Worm (Caenorhabditis elegans) whole organism, L3 larva: ENCODE measurements around the gene gex-5.
A peak's percentile ranks its signal among the peaks of the same experiment; 100 is the strongest.
"Not testable (repeated sequence)": the region's sequence is repeated elsewhere in the genome, so short reads cannot be mapped to it uniquely, and the experiment has no call there.

Experiments
- R02D3.7 ChIP-seq: fragments of 150-350 bp; optimal IDR thresholded peaks from 2 replicates; lab custom pipeline; 2014; ENCODE audit warnings: missing biosample characterization, missing genetic modification characterization
- ZK546.5 ChIP-seq: sonication (generic microtip); optimal IDR thresholded peaks from 2 replicates; lab custom pipeline; 2017; ENCODE audit warnings: missing biosample characterization, missing genetic modification characterization
- aly-2 ChIP-seq: fragments of 150-350 bp; optimal IDR thresholded peaks from 2 replicates; lab custom pipeline; 2014; ENCODE audit warnings: missing biosample characterization, missing genetic modification characterization
- ama-1 ChIP-seq: fragments of 150-350 bp; optimal IDR thresholded peaks from 2 replicates; lab custom pipeline; 2018
- ceh-16 ChIP-seq: sonication (generic microtip); optimal IDR thresholded peaks from 2 replicates; lab custom pipeline; 2017; ENCODE audit warnings: missing biosample characterization, missing genetic modification characterization
- ceh-28 ChIP-seq: fragments of 150-350 bp; optimal IDR thresholded peaks from 2 replicates; lab custom pipeline; 2014; ENCODE audit warnings: missing biosample characterization, missing genetic modification reagents, missing genetic modification characterization
- ceh-9 ChIP-seq: sonication (generic microtip); optimal IDR thresholded peaks from 2 replicates; lab custom pipeline; 2018; ENCODE audit warnings: missing biosample characterization, missing genetic modification characterization
- daf-12 ChIP-seq: fragments of 150-350 bp; optimal IDR thresholded peaks from 2 replicates; lab custom pipeline; 2014; ENCODE audit warnings: missing biosample characterization, missing genetic modification reagents, missing genetic modification characterization
- egl-5 ChIP-seq: fragments of 150-350 bp; optimal IDR thresholded peaks from 2 replicates; lab custom pipeline; 2017; ENCODE audit warnings: missing biosample characterization, missing genetic modification reagents, missing genetic modification characterization, inconsistent platforms
- elt-1 ChIP-seq: fragments of 150-350 bp; optimal IDR thresholded peaks from 2 replicates; lab custom pipeline; 2014; ENCODE audit warnings: missing biosample characterization, missing genetic modification characterization
- elt-2 ChIP-seq: sonication (generic microtip); optimal IDR thresholded peaks from 2 replicates; lab custom pipeline; 2016; ENCODE audit warnings: missing genetic modification reagents, mild to moderate bottlenecking, missing genetic modification characterization, missing compliant biosample characterization
- elt-3 ChIP-seq, 3 experiments: fragments of 150-350 bp in 1 of 3; sonication (generic microtip) in 2 of 3; optimal IDR thresholded peaks; 2 replicates in 2 of 3; 4 replicates in 1 of 3; lab custom pipeline; 2014 to 2017; ENCODE audit warnings: missing biosample characterization in 3 of 3, missing genetic modification characterization in 3 of 3
- hmg-11 ChIP-seq: sonication (generic microtip); optimal IDR thresholded peaks from 2 replicates; lab custom pipeline; 2016; ENCODE audit warnings: missing genetic modification characterization, missing compliant biosample characterization
- lin-15B ChIP-seq: fragments of 150-350 bp; optimal IDR thresholded peaks from 2 replicates; lab custom pipeline; 2014; ENCODE audit warnings: missing biosample characterization, missing genetic modification characterization
- lin-39 ChIP-seq: fragments of 150-350 bp; optimal IDR thresholded peaks from 2 replicates; lab custom pipeline; 2018; ENCODE audit warnings: missing biosample characterization, missing genetic modification reagents, missing genetic modification characterization
- lsy-12 ChIP-seq: sonication (generic microtip); optimal IDR thresholded peaks from 2 replicates; lab custom pipeline; 2016; ENCODE audit warnings: mild to moderate bottlenecking, missing genetic modification characterization, missing compliant biosample characterization
- mdl-1 ChIP-seq: fragments of 150-350 bp; optimal IDR thresholded peaks from 2 replicates; lab custom pipeline; 2014; ENCODE audit warnings: missing biosample characterization, missing genetic modification characterization
- mml-1 ChIP-seq: fragments of 150-350 bp; sonication (generic microtip); optimal IDR thresholded peaks from 3 replicates; lab custom pipeline; 2014; ENCODE audit warnings: missing biosample characterization, missing genetic modification characterization
- nfya-1 ChIP-seq: sonication (generic microtip); optimal IDR thresholded peaks from 2 replicates; lab custom pipeline; 2017; ENCODE audit warnings: missing genetic modification characterization, mild to moderate bottlenecking, missing compliant biosample characterization, antibody characterized with exemption, moderate library complexity; ENCODE audit not compliant: insufficient read depth
- nhr-11 ChIP-seq: fragments of 150-350 bp; optimal IDR thresholded peaks from 2 replicates; lab custom pipeline; 2014; ENCODE audit warnings: missing biosample characterization, missing genetic modification characterization
- nhr-12 ChIP-seq: fragments of 150-350 bp; optimal IDR thresholded peaks from 2 replicates; lab custom pipeline; 2014; ENCODE audit warnings: missing biosample characterization, missing genetic modification characterization
- nhr-23 ChIP-seq: fragments of 150-350 bp; optimal IDR thresholded peaks from 2 replicates; lab custom pipeline; 2014; ENCODE audit warnings: missing biosample characterization, missing genetic modification reagents, missing genetic modification characterization
- nhr-237 ChIP-seq: fragments of 150-350 bp; optimal IDR thresholded peaks from 2 replicates; lab custom pipeline; 2014; ENCODE audit warnings: missing biosample characterization, missing genetic modification characterization
- nhr-28 ChIP-seq: fragments of 150-350 bp; optimal IDR thresholded peaks from 2 replicates; lab custom pipeline; 2014; ENCODE audit warnings: missing biosample characterization, missing genetic modification characterization
- nhr-43 ChIP-seq: sonication (generic microtip); optimal IDR thresholded peaks from 2 replicates; lab custom pipeline; 2016; ENCODE audit warnings: mild to moderate bottlenecking, missing genetic modification characterization, missing compliant biosample characterization; ENCODE audit not compliant: poor library complexity, severe bottlenecking
- nhr-76 ChIP-seq: fragments of 150-350 bp; sonication (generic microtip); optimal IDR thresholded peaks from 5 replicates; lab custom pipeline; 2014; ENCODE audit warnings: missing biosample characterization, missing genetic modification characterization
- pha-4 ChIP-seq: fragments of 150-350 bp; optimal IDR thresholded peaks from 2 replicates; lab custom pipeline; 2014; ENCODE audit warnings: missing biosample characterization, missing genetic modification reagents, missing genetic modification characterization
- pqm-1 ChIP-seq: fragments of 150-350 bp; optimal IDR thresholded peaks from 2 replicates; lab custom pipeline; 2017; ENCODE audit warnings: missing biosample characterization, missing genetic modification characterization, inconsistent platforms
- sea-2 ChIP-seq: fragments of 150-350 bp; sonication (generic microtip); optimal IDR thresholded peaks from 4 replicates; lab custom pipeline; 2014; ENCODE audit warnings: missing biosample characterization, missing genetic modification reagents, missing genetic modification characterization
- tbx-2 ChIP-seq: sonication (generic microtip); optimal IDR thresholded peaks from 2 replicates; lab custom pipeline; 2016; ENCODE audit warnings: mild to moderate bottlenecking, missing genetic modification characterization, missing compliant biosample characterization
- unc-39 ChIP-seq: sonication (generic microtip); optimal IDR thresholded peaks from 4 replicates; lab custom pipeline; 2017; ENCODE audit warnings: missing biosample characterization, missing genetic modification characterization
- ztf-11 ChIP-seq: fragments of 150-350 bp; optimal IDR thresholded peaks from 2 replicates; lab custom pipeline; 2014; ENCODE audit warnings: missing biosample characterization, missing genetic modification characterization

The gex-5 gene

ce11 chrIII:4745934-4746333 lies 35.9 kb downstream of the gex-5 start, which contains the start of gene F17C8.6:
F17C8.6 (minus strand) TSS chrIII:4746034.
- TF ChIP-seq nhr-76 (tag; lab: Kevin White, UChicago), result no peak
- TF ChIP-seq aly-2, result no peak
- TF ChIP-seq lin-15B (tag; lab: Kevin White, UChicago), result no peak
- no peak for TF ChIP-seq egl-5
- no peak for TF ChIP-seq pha-4 (tag; lab: Kevin White, UChicago)
- TF ChIP-seq mdl-1 (tag; lab: Kevin White, UChicago), result no peak
- TF ChIP-seq nhr-28 (tag; lab: Kevin White, UChicago), result no peak
- TF ChIP-seq elt-3 (tag; optimal IDR thresholded peaks at IDR 0.05; lab: Kevin White, UChicago), result no peak
- no peak for TF ChIP-seq tbx-2 (tag; lab: Kevin White, UChicago)

ce11 chrIII:4742620-4743019 lies 39.2 kb downstream of the gex-5 start, which contains the start of gene twk-6:
twk-6 (plus strand) TSS chrIII:4742920.
- TF ChIP-seq pqm-1 (tag; lab: Kevin White, UChicago); lin-15B (tag; lab: Kevin White, UChicago); aly-2: not testable (repeated sequence)

ce11 chrIII:4740820-4741219 lies 41.0 kb downstream of the gex-5 start:
- no peak for TF ChIP-seq hmg-11
- peak; percentile 45 for TF ChIP-seq ceh-28 (tag; lab: Kevin White, UChicago)
- no peak for TF ChIP-seq daf-12 (tag; lab: Kevin White, UChicago)
- no peak for TF ChIP-seq ama-1 (lab: Kevin White, UChicago)
- TF ChIP-seq mml-1 (tag; lab: Kevin White, UChicago), result no peak
- peak; percentile 48 for TF ChIP-seq nfya-1
- no peak for TF ChIP-seq nhr-237 (tag; lab: Kevin White, UChicago)
- no peak for TF ChIP-seq nhr-11 (tag; lab: Kevin White, UChicago)
- peak; percentile 63 for TF ChIP-seq nhr-23
- TF ChIP-seq ceh-16 (tag; lab: Kevin White, UChicago), result no peak
- no peak for TF ChIP-seq ceh-9 (tag; lab: Kevin White, UChicago)
- TF ChIP-seq elt-2, result peak; percentile 31
- TF ChIP-seq nhr-76 (tag; lab: Kevin White, UChicago), result no peak
- TF ChIP-seq lin-39, result peak; percentile 8
- no peak for TF ChIP-seq tbx-2 (tag; lab: Kevin White, UChicago)
- TF ChIP-seq, all 47 proteins: peak for 5

DNA sequence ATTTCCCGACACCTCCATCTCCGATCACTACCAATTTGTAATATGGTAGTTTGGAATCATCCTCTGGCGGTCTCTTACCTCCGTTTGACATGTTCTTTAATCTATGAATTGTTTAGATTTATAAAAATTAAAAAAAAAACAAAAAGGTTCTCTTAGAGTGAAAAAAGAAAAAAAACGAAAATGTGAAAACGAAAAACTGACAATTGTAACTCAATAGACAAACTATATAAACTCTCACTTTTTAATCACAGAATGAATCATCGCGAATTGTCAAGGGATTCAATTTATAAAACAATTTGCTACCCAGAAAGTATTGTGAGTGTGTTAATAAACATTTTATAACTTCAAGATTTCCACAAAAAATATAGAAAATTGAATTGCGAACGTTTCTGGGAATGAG lies 41.8 kb downstream of the gex-5 start, which contains the start of gene ras-2:
Gene ras-2, minus strand, starts transcription at position 101 of the 400 bp plus-strand sequence.
- no peak for TF ChIP-seq elt-3 (tag; optimal IDR thresholded peaks at IDR 0.05; lab: Kevin White, UChicago)
- no peak for TF ChIP-seq nhr-43
- TF ChIP-seq nfya-1, result no peak
- TF ChIP-seq daf-12 (tag; lab: Kevin White, UChicago), result no peak
- TF ChIP-seq nhr-23, result no peak
- TF ChIP-seq R02D3.7, result no peak
- no peak for TF ChIP-seq sea-2
- TF ChIP-seq nhr-28 (tag; lab: Kevin White, UChicago), result no peak
- no peak for TF ChIP-seq ZK546.5 (tag; lab: Kevin White, UChicago)
- TF ChIP-seq unc-39 (tag; lab: Kevin White, UChicago), result no peak
- no peak for TF ChIP-seq lsy-12 (tag; lab: Kevin White, UChicago)
- TF ChIP-seq mml-1 (tag; lab: Kevin White, UChicago), result no peak
- TF ChIP-seq elt-1 (tag; lab: Kevin White, UChicago), result no peak
- no peak for TF ChIP-seq pqm-1 (tag; lab: Kevin White, UChicago)

- no peak for TF ChIP-seq nhr-12 (tag; lab: Kevin White, UChicago)
- TF ChIP-seq aly-2, result no peak
- no peak for TF ChIP-seq hmg-11
- TF ChIP-seq, all 47 proteins: peak for 0
These were observed 46.3 kb downstream of the gex-5 start, which contains the start of gene F17C8.7 for ce11 chrIII:4735443-4735842. F17C8.7 (plus strand) TSS chrIII:4735743.

- TF ChIP-seq nhr-28 (tag; lab: Kevin White, UChicago), result no peak
- no peak for TF ChIP-seq ztf-11 (tag; lab: Kevin White, UChicago)
- TF ChIP-seq nhr-237 (tag; lab: Kevin White, UChicago), result no peak
- TF ChIP-seq elt-2, result no peak
- TF ChIP-seq pha-4 (tag; lab: Kevin White, UChicago), result no peak
These were observed 47.7 kb downstream of the gex-5 start, which contains the start of gene F17C8.9 for ce11 chrIII:4734056-4734455. F17C8.9 (plus strand) TSS chrIII:4734356.
